Worm (Caenorhabditis elegans) whole organism, L4/young adult: ENCODE measurements around the gene pars-1.

Source experiments
- W03F9.2 ChIP-seq: fragments of 150-350 bp; optimal IDR thresholded peaks from 2 replicates; lab custom pipeline; 2014; ENCODE audit warnings: missing biosample characterization, missing genetic modification characterization
- dao-5 ChIP-seq: sonication (generic microtip); optimal IDR thresholded peaks from 2 replicates; lab custom pipeline; 2016; ENCODE audit warnings: missing genotype, missing genetic modification characterization, moderate library complexity, missing compliant biosample characterization
- him-1 ChIP-seq: sonication (generic microtip); optimal IDR thresholded peaks from 2 replicates; lab custom pipeline; 2016; ENCODE audit warnings: missing genotype, missing genetic modification reagents, missing genetic modification characterization, missing compliant biosample characterization

- TF ChIP-seq W03F9.2 (tag; lab: Kevin White, UChicago) (no peak), him-1 (tag; lab: Kevin White, UChicago) (no peak), dao-5 (tag; lab: Kevin White, UChicago) (no peak)
These were observed 6.0 kb upstream of the pars-1 start, which contains the start of gene adr-2 for ce11 chrIII:7232782-7233181.
